Worm (Caenorhabditis elegans): ENCODE data around the gene R11D1.10.

- TF ChIP-seq lim-6 (tag; optimal IDR thresholded peaks at IDR 0.05) (no peak), ceh-14 (tag; optimal IDR thresholded peaks at IDR 0.05) (no peak), pha-4 (tag; optimal IDR thresholded peaks at IDR 0.05) (no peak), ceh-45 (GFP tag; IDR thresholded peaks at IDR 0.05) (no peak), tbx-2 (tag; optimal IDR thresholded peaks at IDR 0.05) (no peak), pqm-1 (tag; optimal IDR thresholded peaks at IDR 0.05) (no peak), hlh-13 (GFP tag; optimal IDR thresholded peaks at IDR 0.05) (no peak), ets-4 (tag; optimal IDR thresholded peaks at IDR 0.05) (no peak)
Measured at ce11 chrV:12751495-12752050, 22.3 kb downstream of the R11D1.10 start, which contains the start of gene C15C8.6.
